Worm (Caenorhabditis elegans) whole organism, L4/young adult: ENCODE data around the gene str-78.
"Not testable (repeated sequence)": the region's sequence is repeated elsewhere in the genome, so short reads cannot be mapped to it uniquely, and the experiment has no call there.

Experiments
- W03F9.2 ChIP-seq: fragments of 150-350 bp; optimal IDR thresholded peaks from 2 replicates; lab custom pipeline; 2014; ENCODE audit warnings: missing biosample characterization, missing genetic modification characterization
- dao-5 ChIP-seq: sonication (generic microtip); optimal IDR thresholded peaks from 2 replicates; lab custom pipeline; 2016; ENCODE audit warnings: missing genotype, missing genetic modification characterization, moderate library complexity, missing compliant biosample characterization
- him-1 ChIP-seq: sonication (generic microtip); optimal IDR thresholded peaks from 2 replicates; lab custom pipeline; 2016; ENCODE audit warnings: missing genotype, missing genetic modification reagents, missing genetic modification characterization, missing compliant biosample characterization

The str-78 gene

DNA sequence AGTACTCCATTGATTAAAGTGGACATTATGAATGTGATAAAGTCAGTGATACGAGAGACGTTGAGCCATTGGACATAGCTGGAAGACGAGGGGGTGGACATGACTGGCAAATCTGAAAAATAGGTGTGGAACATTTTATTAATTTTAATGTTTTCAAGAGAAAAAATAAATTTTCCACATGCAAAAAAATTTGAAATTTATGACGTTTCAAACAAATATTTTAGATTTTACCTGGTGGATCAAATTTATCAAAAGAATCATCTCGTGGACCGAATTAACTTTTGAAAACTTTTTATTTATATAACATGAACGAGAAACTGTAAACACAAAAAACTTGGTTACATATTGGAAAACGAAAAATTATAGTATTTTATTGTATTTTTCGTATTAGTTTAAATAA is at the start of gene str-78:
Gene str-78, minus strand, starts transcription at position 101 of the 400 bp plus-strand sequence.
- TF ChIP-seq him-1 (tag; lab: Kevin White, UChicago) (no peak), W03F9.2 (tag; lab: Kevin White, UChicago) (no peak)

- TF ChIP-seq him-1 (tag; lab: Kevin White, UChicago): no peak
- no peak for TF ChIP-seq dao-5 (tag; lab: Kevin White, UChicago)
- TF ChIP-seq W03F9.2 (tag; lab: Kevin White, UChicago): no peak
Observed at ce11 chrIV:15187517-15188181, 40.6 kb upstream of the str-78 start.

- TF ChIP-seq him-1 (tag; lab: Kevin White, UChicago) (no peak), W03F9.2 (tag; lab: Kevin White, UChicago) (no peak), dao-5 (tag; lab: Kevin White, UChicago) (no peak)
Observed at ce11 chrIV:15179615-15180014, 32.6 kb upstream of the str-78 start, which contains the start of gene srd-23. Gene srd-23 (plus strand): TSS chrIV:15179915.

- TF ChIP-seq W03F9.2 (tag; lab: Kevin White, UChicago) (no peak), dao-5 (tag; lab: Kevin White, UChicago) (no peak), him-1 (tag; lab: Kevin White, UChicago) (no peak)
Observed at ce11 chrIV:15175487-15176128, 28.6 kb upstream of the str-78 start, which contains the start of gene Y40H7A.4. Gene Y40H7A.4 (minus strand): TSS chrIV:15175537.

DNA sequence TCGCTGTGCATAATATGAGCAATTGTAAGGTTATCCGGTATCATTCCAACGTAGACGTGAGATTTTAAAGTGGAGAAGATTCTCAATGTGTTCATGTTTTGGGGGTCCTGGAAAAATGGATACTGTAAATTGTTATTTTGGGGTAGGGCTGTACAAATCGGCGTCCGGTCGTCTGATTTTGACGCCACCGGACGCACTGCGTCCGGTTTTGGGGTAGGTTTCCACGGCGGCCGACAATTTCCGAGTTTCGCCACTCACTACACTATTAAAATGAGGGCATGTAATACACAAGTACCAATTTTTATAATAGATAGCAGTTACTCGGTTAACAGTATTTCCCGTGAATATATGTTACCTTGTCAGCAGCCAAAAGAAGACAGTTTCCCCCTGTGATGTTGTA is 21.4 kb upstream of the str-78 start:
- TF ChIP-seq W03F9.2 (tag; lab: Kevin White, UChicago) (no peak), him-1 (tag; lab: Kevin White, UChicago) (no peak), dao-5 (tag; lab: Kevin White, UChicago) (no peak)

DNA sequence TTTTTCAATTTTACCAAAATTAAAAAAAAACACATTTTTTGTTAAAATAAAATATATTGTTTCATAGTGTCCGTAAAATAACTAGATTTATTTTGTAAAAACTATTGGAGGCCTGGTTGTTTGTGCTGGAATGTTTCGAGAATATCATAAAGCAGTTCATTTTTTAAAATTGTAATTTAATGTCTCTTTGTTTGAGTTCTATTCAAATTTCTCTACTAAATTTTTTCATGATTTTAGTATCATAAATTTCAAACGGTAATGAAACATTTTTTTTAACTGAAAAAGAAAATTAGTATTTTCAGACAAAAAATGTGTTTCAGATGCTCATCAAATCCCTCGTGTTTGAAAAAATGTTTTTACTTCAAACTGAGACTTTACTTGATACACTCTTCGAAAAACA is 18.6 kb upstream of the str-78 start:
- TF ChIP-seq dao-5 (tag; lab: Kevin White, UChicago) (no peak), W03F9.2 (tag; lab: Kevin White, UChicago) (no peak), him-1 (tag; lab: Kevin White, UChicago) (no peak)

DNA sequence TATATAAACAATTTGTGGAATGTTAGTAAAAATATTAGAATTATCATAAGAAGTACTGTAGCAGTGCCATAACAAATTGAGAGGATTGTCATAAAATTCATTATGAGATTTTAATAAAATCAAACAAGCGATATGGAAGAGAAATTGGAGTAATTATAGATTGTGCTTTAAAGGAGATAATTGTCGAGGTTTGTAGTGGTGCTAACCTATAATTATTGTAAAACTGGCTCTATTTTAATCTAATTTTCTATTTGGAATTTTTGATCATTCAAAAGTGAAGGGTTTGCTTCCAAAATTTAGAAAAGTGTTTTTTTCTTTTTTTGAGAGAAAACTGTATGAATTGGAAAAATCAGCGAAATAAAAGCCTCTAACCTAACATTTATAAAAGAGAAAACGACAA is 6.2 kb downstream of the str-78 start, which contains the start of gene srg-51:
Gene srg-51, minus strand, starts transcription at position 101 of the 400 bp plus-strand sequence.
- TF ChIP-seq dao-5 (tag; lab: Kevin White, UChicago) (no peak), him-1 (tag; lab: Kevin White, UChicago) (no peak), W03F9.2 (tag; lab: Kevin White, UChicago) (no peak)

- not testable (repeated sequence) for TF ChIP-seq W03F9.2, dao-5, him-1 (tag; lab: Kevin White, UChicago)
Observed at ce11 chrIV:15133899-15134298, 13.1 kb downstream of the str-78 start, which contains the start of gene M199.8. Gene M199.8 (minus strand): TSS chrIV:15133999.

- TF ChIP-seq W03F9.2 (tag; lab: Kevin White, UChicago) (no peak), him-1 (tag; lab: Kevin White, UChicago) (no peak), dao-5 (tag; lab: Kevin White, UChicago) (no peak)
Observed at ce11 chrIV:15131697-15132096, 15.3 kb downstream of the str-78 start, which contains the start of gene col-135. Gene col-135 (minus strand): TSS chrIV:15131797.

DNA sequence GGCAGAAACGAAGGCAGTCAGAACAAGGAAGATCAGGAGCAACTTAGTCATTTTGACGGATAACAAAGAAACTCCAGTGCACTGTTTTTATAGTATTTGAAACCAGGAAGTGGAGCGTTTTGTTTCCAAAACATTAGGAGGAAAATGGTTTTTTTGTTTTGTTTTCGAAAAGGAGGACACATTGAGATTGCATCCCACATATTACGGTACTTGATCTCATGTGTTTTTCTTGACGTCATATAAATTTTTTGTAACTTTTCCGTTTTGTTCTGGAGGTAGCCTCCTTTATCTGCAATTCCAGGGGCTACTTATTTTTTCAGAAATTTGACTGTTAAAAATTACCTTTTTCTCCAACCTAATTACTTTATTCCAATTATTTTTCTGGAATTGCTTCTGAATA is 19.3 kb downstream of the str-78 start, which contains the start of gene M199.9:
Gene M199.9, minus strand, starts transcription at position 101 of the 400 bp plus-strand sequence.
- TF ChIP-seq W03F9.2 (tag; lab: Kevin White, UChicago): no peak
- TF ChIP-seq him-1 (tag; lab: Kevin White, UChicago): no peak
- no peak for TF ChIP-seq dao-5 (tag; lab: Kevin White, UChicago)

DNA sequence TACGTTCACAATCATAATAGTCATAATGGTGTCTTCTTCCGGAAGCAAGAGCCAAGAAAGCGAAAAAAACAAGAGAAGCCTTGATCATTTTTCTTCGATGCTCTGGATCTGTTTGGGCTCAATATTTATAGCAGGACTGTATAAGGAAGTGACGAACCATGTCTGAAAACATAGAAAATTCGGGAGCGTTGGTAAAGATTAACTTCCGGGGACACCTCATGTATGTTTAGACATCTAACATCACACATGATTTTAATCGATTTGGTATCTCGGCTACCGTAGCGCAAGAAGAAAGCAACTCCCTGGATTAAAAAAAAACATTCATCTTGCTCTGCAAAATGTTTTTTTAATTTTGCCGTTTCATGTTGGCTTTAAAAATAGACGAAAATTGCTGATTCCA is 21.0 kb downstream of the str-78 start, which contains the start of gene clec-190:
Gene clec-190, minus strand, starts transcription at position 101 of the 400 bp plus-strand sequence.
- TF ChIP-seq him-1 (tag; lab: Kevin White, UChicago) (no peak), dao-5 (tag; lab: Kevin White, UChicago) (no peak), W03F9.2 (tag; lab: Kevin White, UChicago) (no peak)

- TF ChIP-seq W03F9.2 (tag; lab: Kevin White, UChicago): no peak
- no peak for TF ChIP-seq him-1 (tag; lab: Kevin White, UChicago)
- no peak for TF ChIP-seq dao-5 (tag; lab: Kevin White, UChicago)
Observed at ce11 chrIV:15122882-15123281, 24.1 kb downstream of the str-78 start, which contains the start of gene M199.7. Gene M199.7 (plus strand): TSS chrIV:15123182.

DNA sequence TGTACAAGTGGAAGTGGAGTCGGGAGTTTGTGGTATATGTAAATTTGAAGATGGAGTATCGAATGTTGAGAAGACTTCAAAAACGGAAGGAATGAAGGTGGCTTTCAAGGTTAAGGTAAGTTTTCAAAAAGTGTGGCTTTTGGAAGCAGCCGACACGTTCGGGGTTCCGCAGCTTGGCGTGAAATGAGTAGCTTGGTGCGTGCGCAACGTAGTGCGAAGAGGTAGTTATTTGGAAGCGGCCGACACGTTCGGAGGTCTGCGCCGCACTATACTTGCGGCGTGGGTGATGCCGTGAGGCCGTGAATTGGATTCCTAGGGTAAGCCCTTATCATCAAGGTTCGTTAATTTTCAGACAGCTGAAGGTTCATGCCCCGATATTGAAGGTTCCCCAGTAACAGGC is 26.3 kb downstream of the str-78 start, which contains the start of gene clec-189:
Gene clec-189, plus strand, starts transcription at position 92 of the 400 bp plus-strand sequence.
- TF ChIP-seq W03F9.2 (tag; lab: Kevin White, UChicago): no peak
- no peak for TF ChIP-seq dao-5 (tag; lab: Kevin White, UChicago)
- TF ChIP-seq him-1 (tag; lab: Kevin White, UChicago): no peak
